Fruit fly (Drosophila melanogaster): ENCODE measurements around the gene CG33285.

CG33285 gene

DNA sequence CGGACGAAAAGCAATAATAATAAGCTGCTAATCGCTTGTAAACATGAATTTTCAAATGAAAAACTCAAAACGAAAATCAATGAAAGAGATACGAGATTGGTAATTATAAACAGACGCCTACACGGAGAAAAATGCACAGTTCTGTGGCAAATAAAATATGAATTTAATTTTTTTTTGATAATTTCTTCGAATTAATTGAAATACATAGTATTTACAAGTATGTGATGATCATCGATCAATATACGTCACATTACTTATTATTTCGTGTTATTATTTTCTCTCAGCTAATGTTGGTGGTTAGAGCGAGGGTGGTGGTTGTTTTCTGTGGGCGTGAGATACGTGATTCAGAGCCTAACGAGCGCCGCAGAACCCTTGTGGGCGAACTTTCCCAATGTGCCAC lies 35.0 kb downstream of the CG33285 start (continued):
- TF ChIP-seq twi (tag; optimal IDR thresholded peaks at IDR 0.05), result no peak
- TF ChIP-seq CG9609 (GFP tag; optimal IDR thresholded peaks at IDR 0.05), result peak; percentile 54
- TF ChIP-seq Oaz (GFP tag; IDR thresholded peaks at IDR 0.05), result no peak; the same call in 1 of the 2 replicates
- no peak for TF ChIP-seq ftz-f1 (GFP tag; optimal IDR thresholded peaks at IDR 0.05)
- no peak for TF ChIP-seq cas (GFP tag; IDR thresholded peaks at IDR 0.05)
- peak; percentile 48 for TF ChIP-seq CG9932 (GFP tag; IDR thresholded peaks at IDR 0.05)
- peak; percentile 77 for TF ChIP-seq Sox100B (GFP tag; optimal IDR thresholded peaks at IDR 0.05)
- TF ChIP-seq CG17802 (tag; optimal IDR thresholded peaks at IDR 0.05), result peak; percentile 30
- peak; percentile 26 for TF ChIP-seq trem (tag; optimal IDR thresholded peaks at IDR 0.05)
- peak; percentile 6 for TF ChIP-seq CG3065 (GFP tag; optimal IDR thresholded peaks at IDR 0.05)
- peak; percentile 51 for TF ChIP-seq bab2 (GFP tag; optimal IDR thresholded peaks at IDR 0.05)
- TF ChIP-seq inv (GFP tag; IDR thresholded peaks at IDR 0.05; ENCODE audit: partially characterized antibody), result no peak
- no peak for TF ChIP-seq pfk (GFP tag; optimal IDR thresholded peaks at IDR 0.05)
- TF ChIP-seq CG1832 (GFP tag; optimal IDR thresholded peaks at IDR 0.05), result no peak
- TF ChIP-seq CG6765 (GFP tag; optimal IDR thresholded peaks at IDR 0.05), result no peak
- peak; percentile 64; the same call in 2 of the 3 replicates for TF ChIP-seq tgo (GFP tag; IDR thresholded peaks at IDR 0.05)
- TF ChIP-seq CG17568 (GFP tag; optimal IDR thresholded peaks at IDR 0.05), result peak; percentile 48
- TF ChIP-seq seq (GFP tag; IDR thresholded peaks at IDR 0.05), result peak; percentile 48; the same call in 1 of the 2 replicates
- no peak for TF ChIP-seq CG10431 (GFP tag; optimal IDR thresholded peaks at IDR 0.05)
- TF ChIP-seq Sin3A (optimal IDR thresholded peaks at IDR 0.05), result no peak
- TF ChIP-seq Scr (GFP tag; IDR thresholded peaks at IDR 0.05; ENCODE audit: partially characterized antibody), result no peak
- TF ChIP-seq grn (GFP tag; optimal IDR thresholded peaks at IDR 0.05), result peak; percentile 54
- peak; percentile 75 for TF ChIP-seq esg (GFP tag; conservative IDR thresholded peaks at IDR 0.05)
- TF ChIP-seq CG12942 (GFP tag; optimal IDR thresholded peaks at IDR 0.05), result peak; percentile 43
- peak; percentile 52 for TF ChIP-seq CG1233 (GFP tag; optimal IDR thresholded peaks at IDR 0.05)
- peak; percentile 79 for TF ChIP-seq org-1 (GFP tag; optimal IDR thresholded peaks at IDR 0.05)
- TF ChIP-seq gem (tag; optimal IDR thresholded peaks at IDR 0.05), result peak; percentile 90
- TF ChIP-seq gsb-n (tag; optimal IDR thresholded peaks at IDR 0.05), result peak; percentile 80
- no peak for TF ChIP-seq maf-S (GFP tag; optimal IDR thresholded peaks at IDR 0.05)
- peak; percentile 64 for TF ChIP-seq kay (GFP tag; optimal IDR thresholded peaks at IDR 0.05)
- peak; percentile 54 for TF ChIP-seq CTCF (GFP tag; optimal IDR thresholded peaks at IDR 0.05)
- TF ChIP-seq sim (GFP tag; IDR thresholded peaks at IDR 0.05), result peak; percentile 57; the same call in 1 of the 2 replicates
- no peak for TF ChIP-seq CG2889 (GFP tag; IDR thresholded peaks at IDR 0.05)
- peak; percentile 58 for TF ChIP-seq run (tag; optimal IDR thresholded peaks at IDR 0.05)
- no peak for TF ChIP-seq bowl (GFP tag; IDR thresholded peaks at IDR 0.05)
- no peak for TF ChIP-seq gsb (GFP tag; IDR thresholded peaks at IDR 0.05)
- TF ChIP-seq CG7963 (GFP tag; IDR thresholded peaks at IDR 0.05; ENCODE audit: partially characterized antibody), result no peak
- peak; percentile 16 for TF ChIP-seq CG15696 (tag; optimal IDR thresholded peaks at IDR 0.05)
- TF ChIP-seq E2f2 (GFP tag; IDR thresholded peaks at IDR 0.05), result peak; percentile 53
- no peak for TF ChIP-seq Usf (GFP tag; optimal IDR thresholded peaks at IDR 0.05)
- TF ChIP-seq Dref (GFP tag; IDR thresholded peaks at IDR 0.05), result no peak
- TF ChIP-seq zen (tag; optimal IDR thresholded peaks at IDR 0.05), result peak; percentile 52
- TF ChIP-seq hth (optimal IDR thresholded peaks at IDR 0.05), result no peak
- TF ChIP-seq zfh2 (GFP tag; optimal IDR thresholded peaks at IDR 0.05), result no peak
- no peak for TF ChIP-seq tll (GFP tag; optimal IDR thresholded peaks at IDR 0.05)
- peak; percentile 63 for TF ChIP-seq BtbVII (GFP tag; optimal IDR thresholded peaks at IDR 0.05)
- TF ChIP-seq CG16863 (GFP tag; optimal IDR thresholded peaks at IDR 0.05), result peak; percentile 49
- peak; percentile 76 for TF ChIP-seq CG13424 (tag; optimal IDR thresholded peaks at IDR 0.05)
- TF ChIP-seq CG3995 (GFP tag; optimal IDR thresholded peaks at IDR 0.05), result no peak
- peak in 1 of 2 experiments; percentile 45 for TF ChIP-seq Hr78 (GFP tag; optimal IDR thresholded peaks at IDR 0.05)
- no peak for TF ChIP-seq Adf1 (GFP tag; IDR thresholded peaks at IDR 0.05)
- peak; percentile 10 to 87 for TF ChIP-seq Hr51 (GFP tag; optimal IDR thresholded peaks at IDR 0.05)

All from whole organism, embryonic.